Fruit fly (Drosophila melanogaster): ENCODE measurements around the gene TkR99D.

Gene TkR99D

dm6 chr3R:29926089-29926488 is 43.2 kb downstream of the TkR99D start, which contains the start of gene Jon99Ci:
Gene Jon99Ci (minus strand): TSS chr3R:29926189.
- TF ChIP-seq sug (tag; optimal IDR thresholded peaks at IDR 0.05) (peak; percentile 66), exex (tag; optimal IDR thresholded peaks at IDR 0.05) (peak; percentile 45), al (GFP tag; IDR thresholded peaks at IDR 0.05) (no peak)

- TF ChIP-seq C15 (GFP tag; IDR thresholded peaks at IDR 0.05) (peak; percentile 41; the same call in 1 of the 3 replicates), exex (tag; optimal IDR thresholded peaks at IDR 0.05) (peak; percentile 28), CG14860 (GFP tag; IDR thresholded peaks at IDR 0.05; ENCODE audit: partially characterized antibody) (0 out of 3 replicates have a peak, but pooled peaks have one; percentile 20)
These were observed 44.7 kb downstream of the TkR99D start, which contains the start of gene Jon99Cii for dm6 chr3R:29924515-29924914. Gene Jon99Cii (minus strand): TSS chr3R:29924615.

- peak; percentile 45 for TF ChIP-seq exex (tag; optimal IDR thresholded peaks at IDR 0.05)
These were observed 47.3 kb downstream of the TkR99D start, which contains the start of gene Jon99Ciii for dm6 chr3R:29921916-29922315. Gene Jon99Ciii (plus strand): TSS chr3R:29922216.

- TF ChIP-seq Dll (GFP tag; IDR thresholded peaks at IDR 0.05; ENCODE audit: partially characterized antibody), result no peak
- no peak for TF ChIP-seq CG12744 (GFP tag; optimal IDR thresholded peaks at IDR 0.05)
- TF ChIP-seq CG18262 (tag; optimal IDR thresholded peaks at IDR 0.05), result no peak
- TF ChIP-seq CG11696 (GFP tag; IDR thresholded peaks at IDR 0.05), result no peak
These were observed 49.1 kb downstream of the TkR99D start, which contains the start of gene trp for dm6 chr3R:29920189-29920588. Gene trp (minus strand): TSS chr3R:29920289.

- TF ChIP-seq D19A (tag; optimal IDR thresholded peaks at IDR 0.05) (no peak), CG11504 (tag; optimal IDR thresholded peaks at IDR 0.05) (peak; percentile 80)
These were observed 55.0 kb downstream of the TkR99D start, which contains the start of gene Capa for dm6 chr3R:29914246-29914645. Gene Capa (minus strand): TSS chr3R:29914346.

dm6 chr3R:29907601-29908175 is 61.6 kb downstream of the TkR99D start, which contains the start of gene CG31036:
Gene CG31036 (plus strand): TSS chr3R:29908107.
- TF ChIP-seq CG18011 (GFP tag; optimal IDR thresholded peaks at IDR 0.05) (peak; percentile 96), Rfx (GFP tag; IDR thresholded peaks at IDR 0.05) (peak; percentile 67; the same call in 1 of the 2 replicates), Dp (GFP tag; optimal IDR thresholded peaks at IDR 0.05) (peak; percentile 35), ind (GFP tag; optimal IDR thresholded peaks at IDR 0.05) (no peak), pzg (GFP tag; optimal IDR thresholded peaks at IDR 0.05) (peak; percentile 20), chinmo (GFP tag; IDR thresholded peaks at IDR 0.05; ENCODE audit: partially characterized antibody) (0 out of 4 replicates have a peak, but pooled peaks have one; percentile 53), scrt (GFP tag; optimal IDR thresholded peaks at IDR 0.05) (peak; percentile 53), E2f2 (GFP tag; IDR thresholded peaks at IDR 0.05) (peak; percentile 48), CG8478 (optimal IDR thresholded peaks at IDR 0.05) (no peak), CG13287 (GFP tag; IDR thresholded peaks at IDR 0.05; ENCODE audit: partially characterized antibody) (peak; percentile 35; the same call in 1 of the 2 replicates), Pdp1 (GFP tag; optimal IDR thresholded peaks at IDR 0.05) (no peak), CG30020 (tag; optimal IDR thresholded peaks at IDR 0.05) (no peak), D19B (GFP tag; optimal IDR thresholded peaks at IDR 0.05) (peak; percentile 64), CG12391 (tag; optimal IDR thresholded peaks at IDR 0.05) (no peak), Myb (GFP tag; optimal IDR thresholded peaks at IDR 0.05) (peak; percentile 40), CG11504 (tag; optimal IDR thresholded peaks at IDR 0.05) (peak; percentile 48), aop (GFP tag; IDR thresholded peaks at IDR 0.05) (no peak), CTCF (GFP tag; optimal IDR thresholded peaks at IDR 0.05) (peak; percentile 79), ewg (GFP tag; optimal IDR thresholded peaks at IDR 0.05) (peak; percentile 20)
